Fruit fly (Drosophila melanogaster): ENCODE measurements around the gene CG42556.

The CG42556 gene

dm6 chr2L:16887660-16888573 is 1.8 kb upstream of the CG42556 start, which contains the start of the genes osi and tweek (continued):
- TF ChIP-seq so (GFP tag; IDR thresholded peaks at IDR 0.05) (no peak), CG11398 (GFP tag; optimal IDR thresholded peaks at IDR 0.05) (no peak), exex (tag; optimal IDR thresholded peaks at IDR 0.05) (no peak), Nf-YC (tag; optimal IDR thresholded peaks at IDR 0.05) (no peak), CG10147 (GFP tag; optimal IDR thresholded peaks at IDR 0.05) (no peak), CG2202 (tag; optimal IDR thresholded peaks at IDR 0.05) (no peak), ash1 (GFP tag; optimal IDR thresholded peaks at IDR 0.05) (no peak), sob (GFP tag; IDR thresholded peaks at IDR 0.05) (0 out of 2 replicates have a peak, but pooled peaks have one; percentile 52), Hr78 (GFP tag; optimal IDR thresholded peaks at IDR 0.05) (no peak), dpn (GFP tag; optimal IDR thresholded peaks at IDR 0.05) (peak; percentile 60 to 61), CG12744 (GFP tag; optimal IDR thresholded peaks at IDR 0.05) (no peak), CG5953 (GFP tag; IDR thresholded peaks at IDR 0.05) (no peak), oc (tag; optimal IDR thresholded peaks at IDR 0.05) (no peak), danr (GFP tag; IDR thresholded peaks at IDR 0.05) (no peak), yki (optimal IDR thresholded peaks at IDR 0.05) (no peak), CG15479 (GFP tag; optimal IDR thresholded peaks at IDR 0.05) (no peak), Poxn (GFP tag; IDR thresholded peaks at IDR 0.05) (peak; percentile 67), ems (GFP tag; optimal IDR thresholded peaks at IDR 0.05) (peak; percentile 36), cas (GFP tag; IDR thresholded peaks at IDR 0.05) (no peak), CG7963 (GFP tag; IDR thresholded peaks at IDR 0.05; ENCODE audit: partially characterized antibody) (peak; percentile 84), luna (GFP tag; optimal IDR thresholded peaks at IDR 0.05) (no peak), CG2889 (GFP tag; IDR thresholded peaks at IDR 0.05) (0 out of 3 replicates have a peak, but pooled peaks have one; percentile 38), cwo (GFP tag; optimal IDR thresholded peaks at IDR 0.05) (peak; percentile 64), fru (optimal IDR thresholded peaks at IDR 0.05) (no peak), twi (tag; optimal IDR thresholded peaks at IDR 0.05) (no peak), tx (GFP tag; optimal IDR thresholded peaks at IDR 0.05) (peak; percentile 11), CG8290 (GFP tag; optimal IDR thresholded peaks at IDR 0.05) (peak; percentile 57), CG8290 (tag; optimal IDR thresholded peaks at IDR 0.05) (peak in 1 of 2 experiments; percentile 76), C15 (GFP tag; IDR thresholded peaks at IDR 0.05) (no peak), Dad (GFP tag; optimal IDR thresholded peaks at IDR 0.05) (peak; percentile 10), CG33213 (GFP tag; optimal IDR thresholded peaks at IDR 0.05) (peak; percentile 14), CkIIα-i1 (GFP tag; IDR thresholded peaks at IDR 0.05) (no peak), CG15073 (GFP tag; optimal IDR thresholded peaks at IDR 0.05) (peak; percentile 16), slbo (GFP tag; IDR thresholded peaks at IDR 0.05) (peak; percentile 89), B-H1 (GFP tag; IDR thresholded peaks at IDR 0.05) (no peak; the same call in 2 of the 3 replicates), CG18476 (GFP tag; optimal IDR thresholded peaks at IDR 0.05) (peak; percentile 35), CG7928 (GFP tag; optimal IDR thresholded peaks at IDR 0.05) (peak; percentile 82), CG17186 (GFP tag; optimal IDR thresholded peaks at IDR 0.05) (no peak), otp (GFP tag; IDR thresholded peaks at IDR 0.05) (no peak), CG4820 (GFP tag; optimal IDR thresholded peaks at IDR 0.05) (peak; percentile 47), HLHmδ (GFP tag; optimal IDR thresholded peaks at IDR 0.05) (no peak), CG3065 (GFP tag; optimal IDR thresholded peaks at IDR 0.05) (no peak), Dll (GFP tag; IDR thresholded peaks at IDR 0.05; ENCODE audit: partially characterized antibody) (peak; percentile 90), Gug (GFP tag; IDR thresholded peaks at IDR 0.05) (peak; percentile 65; the same call in 2 of the 4 replicates), Camta (GFP tag; optimal IDR thresholded peaks at IDR 0.05) (peak; percentile 62), CG18262 (tag; optimal IDR thresholded peaks at IDR 0.05) (no peak), bab2 (GFP tag; optimal IDR thresholded peaks at IDR 0.05) (peak; percentile 29), CG16779 (GFP tag; IDR thresholded peaks at IDR 0.05) (0 out of 2 replicates have a peak, but pooled peaks have one; percentile 11), B-H2 (GFP tag; optimal IDR thresholded peaks at IDR 0.05) (peak; percentile 28), ara (GFP tag; IDR thresholded peaks at IDR 0.05) (no peak)
